Worm (Caenorhabditis elegans): ENCODE data around the gene F27E5.8.

ce11 chrII:10099804-10100360 is 27.4 kb downstream of the F27E5.8 start, which contains the start of the genes pas-7 and puf-12:
- TF ChIP-seq unc-39 (tag; optimal IDR thresholded peaks at IDR 0.05) (no peak), fos-1 (tag; optimal IDR thresholded peaks at IDR 0.05) (no peak), mdl-1 (tag; optimal IDR thresholded peaks at IDR 0.05) (no peak), ztf-11 (tag; optimal IDR thresholded peaks at IDR 0.05) (no peak)
